Worm (Caenorhabditis elegans): ENCODE data around the gene C38C3.4.

DNA sequence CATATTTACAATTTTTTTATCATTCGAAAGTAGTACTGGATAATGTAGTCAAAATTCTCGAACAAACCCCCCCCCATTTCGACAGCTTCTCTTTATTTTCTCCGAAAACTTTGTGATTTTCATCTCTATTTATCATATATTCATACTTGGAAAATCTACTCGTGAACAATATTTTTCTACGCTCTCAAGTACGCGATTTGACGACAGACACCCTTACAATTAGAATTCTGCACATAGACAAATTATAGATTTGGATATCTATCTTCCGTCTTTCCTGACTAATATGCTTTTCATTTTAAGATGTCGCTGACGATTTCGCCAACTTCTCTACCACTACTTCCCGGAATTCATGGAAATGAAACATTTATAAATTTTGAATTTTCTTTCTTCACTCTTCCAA is 24.2 kb downstream of the C38C3.4 start, which contains the start of gene sru-28:
- TF ChIP-seq F37B4.10 (GFP tag; IDR thresholded peaks at IDR 0.05) (no peak), dox-1 (GFP tag; IDR thresholded peaks at IDR 0.05) (no peak), mes-4 (tag; optimal IDR thresholded peaks at IDR 0.05) (no peak), tbx-9 (tag; optimal IDR thresholded peaks at IDR 0.05; ENCODE audit: borderline replicate concordance) (no peak), ama-1 (optimal IDR thresholded peaks at IDR 0.05) (no peak), ama-1 (GFP tag; optimal IDR thresholded peaks at IDR 0.05) (no peak), nhr-90 (tag; optimal IDR thresholded peaks at IDR 0.05) (no peak), pha-4 (tag; optimal IDR thresholded peaks at IDR 0.05) (no peak)

All from whole organism, young adult.